Worm (Caenorhabditis elegans) whole organism, L4 larva: ENCODE measurements around the gene xpf-1.
A peak's percentile ranks its signal among the peaks of the same experiment; 100 is the strongest.

ENCODE experiments used
- F37D6.2 ChIP-seq: sonication (generic microtip); optimal IDR thresholded peaks from 2 replicates; lab custom pipeline; 2016; ENCODE audit warnings: mild to moderate bottlenecking, missing genetic modification characterization, missing compliant biosample characterization
- F49E8.2 ChIP-seq: sonication (generic microtip); optimal IDR thresholded peaks from 2 replicates; lab custom pipeline; 2016; ENCODE audit warnings: missing compliant biosample characterization, mild to moderate bottlenecking, missing genetic modification characterization, borderline replicate concordance
- R02D3.7 ChIP-seq: fragments of 150-350 bp; sonication (generic microtip); optimal IDR thresholded peaks from 3 replicates; lab custom pipeline; 2014; ENCODE audit warnings: missing biosample characterization, missing genetic modification characterization
- T20F7.1 ChIP-seq: fragments of 200-800 bp; sonication (Bioruptor generic); optimal IDR thresholded peaks from 2 replicates; lab custom pipeline; 2018; ENCODE audit warnings: mild to moderate bottlenecking, missing genetic modification characterization, missing compliant biosample characterization
- Y48G9A.11 ChIP-seq: fragments of 200-800 bp; sonication (Bioruptor generic); IDR thresholded peaks from 2 replicates; pipeline ENCODE4 v1.3.6; 2022; ENCODE audit warnings: missing genetic modification reagents, missing genetic modification characterization, missing compliant biosample characterization
- Y5F2A.4 ChIP-seq: fragments of 200-800 bp; sonication (Bioruptor generic); optimal IDR thresholded peaks from 2 replicates; lab custom pipeline; 2018; ENCODE audit warnings: mild to moderate bottlenecking, missing genetic modification characterization, missing compliant biosample characterization
- Y75B8A.6 ChIP-seq: fragments of 200-800 bp; sonication (Bioruptor generic); IDR thresholded peaks from 2 replicates; pipeline ENCODE4 v1.3.6; 2022; ENCODE audit warnings: missing genetic modification reagents, missing genetic modification characterization, missing compliant biosample characterization
- aha-1 ChIP-seq: fragments of 150-350 bp; peaks from one replicate; lab custom pipeline; 2014; ENCODE audit warnings: missing biosample characterization, missing genetic modification characterization
- ceh-28 ChIP-seq: fragments of 150-350 bp; optimal IDR thresholded peaks from 2 replicates; lab custom pipeline; 2014; ENCODE audit warnings: missing biosample characterization, missing genetic modification reagents, missing genetic modification characterization
- ceh-62 ChIP-seq: sonication (generic microtip); optimal IDR thresholded peaks from 2 replicates; lab custom pipeline; 2017; ENCODE audit warnings: missing biosample characterization, missing genetic modification characterization
- ces-1 ChIP-seq: fragments of 150-350 bp; sonication (generic microtip); optimal IDR thresholded peaks from 4 replicates; lab custom pipeline; 2014; ENCODE audit warnings: missing biosample characterization, missing genetic modification reagents, missing genetic modification characterization
- cey-2 ChIP-seq: sonication (generic microtip); optimal IDR thresholded peaks from 3 replicates; lab custom pipeline; 2017; ENCODE audit warnings: missing genetic modification characterization, mild to moderate bottlenecking, missing compliant biosample characterization, antibody characterized with exemption, borderline replicate concordance; ENCODE audit not compliant: insufficient read depth
- ctbp-1 ChIP-seq: fragments of 200-800 bp; sonication (Bioruptor generic); IDR thresholded peaks from 2 replicates; pipeline ENCODE4 v1.3.6; 2022; ENCODE audit warnings: missing genetic modification reagents, missing genetic modification characterization, missing compliant biosample characterization
- daf-8 ChIP-seq: fragments of 200-800 bp; sonication (Bioruptor generic); IDR thresholded peaks from 2 replicates; pipeline ENCODE4 v1.3.6; 2022; ENCODE audit warnings: missing genetic modification characterization, missing compliant biosample characterization
- dmd-6 ChIP-seq: fragments of 200-800 bp; sonication (Bioruptor generic); IDR thresholded peaks from 2 replicates; pipeline ENCODE4 v1.3.6; 2022; ENCODE audit warnings: missing genetic modification reagents, missing genetic modification characterization, missing compliant biosample characterization
- hif-1 ChIP-seq, 2 experiments: sonication (generic microtip); optimal IDR thresholded peaks; 2 replicates each; lab custom pipeline; 2016 to 2017; ENCODE audit warnings: missing compliant biosample characterization in 2 of 2, missing genetic modification characterization in 2 of 2, missing genetic modification reagents in 2 of 2, missing genotype in 2 of 2, mild to moderate bottlenecking in 1 of 2
- hlh-11 ChIP-seq: fragments of 200-800 bp; sonication (Bioruptor generic); optimal IDR thresholded peaks from 2 replicates; lab custom pipeline; 2018; ENCODE audit warnings: mild to moderate bottlenecking, missing genetic modification characterization, missing compliant biosample characterization
- hlh-30 ChIP-seq: sonication (generic microtip); optimal IDR thresholded peaks from 2 replicates; lab custom pipeline; 2017; ENCODE audit warnings: antibody characterized with exemption, mild to moderate bottlenecking, missing genetic modification characterization, missing compliant biosample characterization; ENCODE audit not compliant: insufficient read depth
- hmg-1.1 ChIP-seq: fragments of 200-800 bp; sonication (Bioruptor generic); IDR thresholded peaks from 2 replicates; pipeline ENCODE4 v1.3.6; 2022; ENCODE audit warnings: missing genetic modification reagents, missing genetic modification characterization, missing compliant biosample characterization
- lim-7 ChIP-seq: fragments of 200-800 bp; sonication (Bioruptor generic); IDR thresholded peaks from 2 replicates; pipeline ENCODE4 v1.3.6; 2022; ENCODE audit warnings: missing genetic modification characterization, missing compliant biosample characterization
- lin-29 ChIP-seq: fragments of 200-800 bp; sonication (Bioruptor generic); IDR thresholded peaks from 2 replicates; pipeline ENCODE4 v1.3.6; 2022; ENCODE audit warnings: missing genetic modification reagents, missing genetic modification characterization, missing compliant biosample characterization
- lin-39 ChIP-seq: fragments of 150-350 bp; optimal IDR thresholded peaks from 2 replicates; lab custom pipeline; 2014; ENCODE audit warnings: missing biosample characterization, missing genetic modification reagents, missing genetic modification characterization
- mdl-1 ChIP-seq, 2 experiments: fragments of 150-350 bp in 1 of 2; sonication (generic microtip) in 1 of 2; optimal IDR thresholded peaks; 2 replicates each; lab custom pipeline; 2014 to 2017; ENCODE audit warnings: missing biosample characterization in 2 of 2, missing genetic modification characterization in 2 of 2
- mdt-29 ChIP-seq: fragments of 200-800 bp; sonication (Bioruptor generic); IDR thresholded peaks from 2 replicates; pipeline ENCODE4 v1.3.6; 2022; ENCODE audit warnings: missing genetic modification reagents, missing genetic modification characterization, missing compliant biosample characterization
- nhr-11 ChIP-seq: fragments of 150-350 bp; optimal IDR thresholded peaks from 2 replicates; lab custom pipeline; 2014; ENCODE audit warnings: missing biosample characterization, missing genetic modification characterization
- nhr-25 ChIP-seq: sonication (generic microtip); optimal IDR thresholded peaks from 2 replicates; lab custom pipeline; 2017; ENCODE audit warnings: missing genetic modification characterization, mild to moderate bottlenecking, missing compliant biosample characterization, antibody characterized with exemption, moderate library complexity, borderline replicate concordance; ENCODE audit not compliant: insufficient read depth
- nhr-28 ChIP-seq: fragments of 150-350 bp; optimal IDR thresholded peaks from 2 replicates; lab custom pipeline; 2014; ENCODE audit warnings: missing biosample characterization, missing genetic modification characterization
- nhr-48 ChIP-seq: sonication (generic microtip); optimal IDR thresholded peaks from 2 replicates; lab custom pipeline; 2016; ENCODE audit warnings: mild to moderate bottlenecking, missing genetic modification characterization, missing compliant biosample characterization
- nhr-76 ChIP-seq: fragments of 150-350 bp; optimal IDR thresholded peaks from 2 replicates; lab custom pipeline; 2014; ENCODE audit warnings: missing biosample characterization, missing genetic modification characterization
- set-16 ChIP-seq: fragments of 200-800 bp; sonication (Bioruptor generic); IDR thresholded peaks from 2 replicates; pipeline ENCODE4 v1.3.6; 2022; ENCODE audit warnings: missing genetic modification reagents, missing genetic modification characterization, missing compliant biosample characterization
- snpc-4 ChIP-seq: fragments of 150-350 bp; optimal IDR thresholded peaks from 2 replicates; lab custom pipeline; 2014; ENCODE audit warnings: missing biosample characterization, missing genetic modification characterization
- spr-1 ChIP-seq: sonication (generic microtip); optimal IDR thresholded peaks from 2 replicates; lab custom pipeline; 2016; ENCODE audit warnings: mild to moderate bottlenecking, missing genetic modification characterization, missing compliant biosample characterization
- spr-3 ChIP-seq: fragments of 200-800 bp; sonication (Bioruptor generic); optimal IDR thresholded peaks from 2 replicates; lab custom pipeline; 2018; ENCODE audit warnings: mild to moderate bottlenecking, missing genetic modification characterization, missing compliant biosample characterization
- zfp-2 ChIP-seq: sonication (generic microtip); optimal IDR thresholded peaks from 2 replicates; lab custom pipeline; 2016; ENCODE audit warnings: mild to moderate bottlenecking, missing genetic modification characterization, missing compliant biosample characterization

xpf-1 gene

ce11 chrII:11713569-11713968 is 17.6 kb downstream of the xpf-1 start, which contains the start of gene F13D12.10 (continued):
- TF ChIP-seq ces-1 (GFP tag; lab: Kevin White, UChicago), result no peak
- TF ChIP-seq hmg-1.1, result peak; percentile 35; the same call in 1 of the 2 replicates
- TF ChIP-seq hlh-30 (tag; lab: Kevin White, UChicago), result peak; percentile 62
- TF ChIP-seq hif-1 (tag; optimal IDR thresholded peaks at IDR 0.05; lab: Kevin White, UChicago), result peak in 1 of 2 experiments; percentile 34
- peak in 1 of 2 experiments; percentile 27 for TF ChIP-seq mdl-1 (tag; optimal IDR thresholded peaks at IDR 0.05; lab: Kevin White, UChicago)
- TF ChIP-seq set-16 (GFP tag; lab: Robert Waterston, UW), result peak; percentile 49
- TF ChIP-seq aha-1, result peak; percentile 31
- no peak; the same call in 1 of the 2 replicates for TF ChIP-seq dmd-6 (GFP tag; lab: Robert Waterston, UW)

ce11 chrII:11714728-11715127 is 18.8 kb downstream of the xpf-1 start:
- TF ChIP-seq snpc-4 (peak; percentile 56), ctbp-1 (GFP tag; lab: Robert Waterston, UW) (no peak)

- TF ChIP-seq spr-3 (GFP tag; lab: Kevin White, UChicago), result peak; percentile 93
- TF ChIP-seq T20F7.1 (GFP tag; lab: Kevin White, UChicago), result peak; percentile 91
- no peak for TF ChIP-seq nhr-28
- TF ChIP-seq dmd-6 (GFP tag; lab: Robert Waterston, UW), result no peak
- TF ChIP-seq nhr-25 (tag; lab: Kevin White, UChicago), result no peak
- TF ChIP-seq ceh-28 (tag; lab: Kevin White, UChicago), result no peak
- no peak for TF ChIP-seq F49E8.2 (tag; lab: Kevin White, UChicago)
- TF ChIP-seq hlh-30 (tag; lab: Kevin White, UChicago), result no peak
- TF ChIP-seq lin-39 (tag; lab: Kevin White, UChicago), result no peak
- TF ChIP-seq nhr-48 (tag; lab: Kevin White, UChicago), result no peak
- no peak for TF ChIP-seq lin-29 (GFP tag; lab: Robert Waterston, UW)
- TF ChIP-seq daf-8 (GFP tag; lab: Robert Waterston, UW), result no peak
- no peak for TF ChIP-seq hlh-11
- TF ChIP-seq set-16 (GFP tag; lab: Robert Waterston, UW), result no peak
- TF ChIP-seq spr-1 (tag; lab: Kevin White, UChicago), result peak; percentile 95
- no peak for TF ChIP-seq Y5F2A.4
- no peak for TF ChIP-seq R02D3.7 (tag; lab: Kevin White, UChicago)
- TF ChIP-seq Y48G9A.11 (GFP tag; lab: Robert Waterston, UW), result peak; percentile 76
- no peak for TF ChIP-seq zfp-2 (tag; lab: Kevin White, UChicago)
These were observed 23.6 kb downstream of the xpf-1 start for ce11 chrII:11719533-11719932.

- TF ChIP-seq aha-1, result peak; percentile 21
- TF ChIP-seq lim-7 (GFP tag; lab: Robert Waterston, UW), result no peak
These were observed 24.1 kb downstream of the xpf-1 start, which contains the start of gene F13D12.3 for ce11 chrII:11720102-11720501. Gene F13D12.3 (plus strand): TSS chrII:11720402.

- TF ChIP-seq spr-1 (tag; lab: Kevin White, UChicago), result peak; percentile 89
- TF ChIP-seq spr-3 (GFP tag; lab: Kevin White, UChicago), result peak; percentile 77
- TF ChIP-seq Y75B8A.6, result no peak
- no peak for TF ChIP-seq ceh-62 (tag; lab: Kevin White, UChicago)
- no peak for TF ChIP-seq ces-1 (GFP tag; lab: Kevin White, UChicago)
- TF ChIP-seq cey-2 (tag; lab: Kevin White, UChicago), result no peak
- no peak for TF ChIP-seq nhr-11
- no peak for TF ChIP-seq nhr-76 (tag; lab: Kevin White, UChicago)
- TF ChIP-seq Y48G9A.11 (GFP tag; lab: Robert Waterston, UW), result peak; percentile 71
- no peak for TF ChIP-seq nhr-28
- TF ChIP-seq T20F7.1 (GFP tag; lab: Kevin White, UChicago), result peak; percentile 87
- no peak for TF ChIP-seq mdt-29 (GFP tag; lab: Robert Waterston, UW)
- no peak for TF ChIP-seq F37D6.2 (tag; lab: Kevin White, UChicago)
These were observed 24.8 kb downstream of the xpf-1 start for ce11 chrII:11720819-11721218.
